Fruit fly (Drosophila melanogaster) whole organism, embryonic: ENCODE measurements around the gene CG11700.

Source experiments
- ATbp ChIP-seq: fragments of 200-800 bp; sonication (Bioruptor generic); optimal IDR thresholded peaks from 2 replicates; lab custom pipeline; 2017; ENCODE audit warnings: missing biosample characterization, mild to moderate bottlenecking, missing genetic modification characterization, missing genetic modification reagents
- B-H2 ChIP-seq: fragments of 200-800 bp; sonication (Bioruptor generic); optimal IDR thresholded peaks from 2 replicates; lab custom pipeline; 2018; ENCODE audit warnings: missing biosample characterization, mild to moderate bottlenecking, missing genetic modification characterization
- BEAF-32 ChIP-seq: fragments of 200-800 bp; sonication (Bioruptor generic); optimal IDR thresholded peaks from 3 replicates; lab custom pipeline; 2017; ENCODE audit warnings: missing biosample characterization, missing genetic modification characterization, mild to moderate bottlenecking, moderate library complexity, missing genetic modification reagents
- CG10366 ChIP-seq: fragments of 200-800 bp; sonication (Bioruptor generic); IDR thresholded peaks from 2 replicates; pipeline ENCODE4 v1.3.6; 2022; ENCODE audit warnings: missing biosample characterization, missing genetic modification characterization
- CG10654 ChIP-seq: fragments of 200-800 bp; sonication (Bioruptor generic); optimal IDR thresholded peaks from 2 replicates; lab custom pipeline; 2016; ENCODE audit warnings: missing biosample characterization, missing genetic modification characterization
- CG11504 ChIP-seq: fragments of 200-800 bp; sonication (Bioruptor generic); optimal IDR thresholded peaks from 3 replicates; lab custom pipeline; 2019; ENCODE audit warnings: missing biosample characterization, mild to moderate bottlenecking, missing genetic modification characterization, moderate library complexity
- CG11723 ChIP-seq: fragments of 200-800 bp; sonication (Bioruptor generic); optimal IDR thresholded peaks from 2 replicates; lab custom pipeline; 2017; ENCODE audit warnings: missing biosample characterization, mild to moderate bottlenecking, missing genetic modification characterization
- CG13624 ChIP-seq: fragments of 200-800 bp; sonication (Bioruptor generic); optimal IDR thresholded peaks from 2 replicates; lab custom pipeline; 2016; ENCODE audit warnings: missing biosample characterization, missing genetic modification characterization
- CG15514 ChIP-seq: fragments of 200-800 bp; sonication (Bioruptor generic); optimal IDR thresholded peaks from 3 replicates; lab custom pipeline; 2017; ENCODE audit warnings: missing biosample characterization, missing genetic modification characterization, mild to moderate bottlenecking, moderate library complexity, missing genetic modification reagents
- CG17829 ChIP-seq: fragments of 200-800 bp; optimal IDR thresholded peaks from 2 replicates; lab custom pipeline; 2019; ENCODE audit warnings: missing biosample characterization, mild to moderate bottlenecking, missing genetic modification characterization, moderate library complexity
- CG34224 ChIP-seq: fragments of 200-800 bp; sonication (Bioruptor generic); IDR thresholded peaks from 3 replicates; pipeline ENCODE4 v1.3.6; 2022; ENCODE audit warnings: missing biosample characterization, missing genetic modification characterization; ENCODE audit not compliant: partially characterized antibody
- CG4282 ChIP-seq: fragments of 200-800 bp; sonication (Bioruptor generic); optimal IDR thresholded peaks from 2 replicates; lab custom pipeline; 2016; ENCODE audit warnings: missing biosample characterization, missing genetic modification characterization
- CG5245 ChIP-seq: fragments of 200-800 bp; sonication (Bioruptor generic); optimal IDR thresholded peaks from 3 replicates; lab custom pipeline; 2016; ENCODE audit warnings: missing biosample characterization, missing genetic modification characterization
- CG6175 ChIP-seq: fragments of 200-800 bp; sonication (Bioruptor generic); IDR thresholded peaks from 3 replicates; pipeline ENCODE4 v1.3.6; 2022; ENCODE audit warnings: missing biosample characterization, missing genetic modification characterization
- CG6654 ChIP-seq: fragments of 200-800 bp; sonication (Bioruptor generic); optimal IDR thresholded peaks from 2 replicates; lab custom pipeline; 2017; ENCODE audit warnings: missing biosample characterization, mild to moderate bottlenecking, missing genetic modification characterization
- CG9876 ChIP-seq: fragments of 200-800 bp; sonication (Bioruptor generic); optimal IDR thresholded peaks from 2 replicates; lab custom pipeline; 2016; ENCODE audit warnings: missing biosample characterization, missing genetic modification characterization
- Camta ChIP-seq: fragments of 200-800 bp; sonication (Bioruptor generic); optimal IDR thresholded peaks from 2 replicates; lab custom pipeline; 2016; ENCODE audit warnings: missing biosample characterization, missing genetic modification characterization
- Dad ChIP-seq: fragments of 200-800 bp; sonication (Bioruptor generic); optimal IDR thresholded peaks from 3 replicates; lab custom pipeline; 2016; ENCODE audit warnings: missing biosample characterization, missing genetic modification characterization
- Dbx ChIP-seq: fragments of 200-800 bp; sonication (Bioruptor generic); IDR thresholded peaks from 3 replicates; pipeline ENCODE4 v1.3.6; 2022; ENCODE audit warnings: missing biosample characterization, missing genetic modification characterization
- Doc3 ChIP-seq: fragments of 200-800 bp; sonication (Bioruptor generic); IDR thresholded peaks from 3 replicates; pipeline ENCODE4 v1.3.6; 2022; ENCODE audit warnings: missing biosample characterization, missing genetic modification characterization; ENCODE audit not compliant: partially characterized antibody
- Drgx ChIP-seq: fragments of 200-800 bp; sonication (Bioruptor generic); IDR thresholded peaks from 2 replicates; pipeline ENCODE4 v1.3.6; 2022; ENCODE audit warnings: missing biosample characterization, missing genetic modification characterization
- E2f1 ChIP-seq: fragments of 200-800 bp; sonication (Bioruptor generic); IDR thresholded peaks from 2 replicates; pipeline ENCODE4 v1.3.6; 2022; ENCODE audit warnings: missing biosample characterization, missing genetic modification characterization
- H2.0 ChIP-seq: fragments of 200-800 bp; sonication (Bioruptor generic); IDR thresholded peaks from 2 replicates; pipeline ENCODE4 v1.3.6; 2022; ENCODE audit warnings: missing biosample characterization, missing genetic modification characterization
- Hmr ChIP-seq: fragments of 200-800 bp; sonication (Bioruptor generic); optimal IDR thresholded peaks from 3 replicates; lab custom pipeline; 2017; ENCODE audit warnings: mild to moderate bottlenecking, missing biosample characterization, missing genetic modification reagents, missing genetic modification characterization
- Hmx ChIP-seq: fragments of 200-800 bp; sonication (Bioruptor generic); optimal IDR thresholded peaks from 2 replicates; lab custom pipeline; 2016; ENCODE audit warnings: missing biosample characterization, missing genetic modification characterization
- Hsf ChIP-seq: fragments of 200-800 bp; sonication (Bioruptor generic); optimal IDR thresholded peaks from 3 replicates; lab custom pipeline; 2016; ENCODE audit warnings: missing biosample characterization, missing genetic modification characterization
- NFAT ChIP-seq: fragments of 200-800 bp; sonication (Bioruptor generic); IDR thresholded peaks from 2 replicates; pipeline ENCODE4 v1.3.6; 2022; ENCODE audit warnings: missing biosample characterization, missing genetic modification characterization
- NK7.1 ChIP-seq: fragments of 200-800 bp; sonication (Bioruptor generic); optimal IDR thresholded peaks from 3 replicates; lab custom pipeline; 2016; ENCODE audit warnings: missing biosample characterization, missing genetic modification characterization
- Rx ChIP-seq: fragments of 200-800 bp; sonication (Bioruptor generic); IDR thresholded peaks from 2 replicates; pipeline ENCODE4 v1.3.6; 2022; ENCODE audit warnings: missing biosample characterization, missing genetic modification characterization
- Usf ChIP-seq: fragments of 200-800 bp; sonication (Bioruptor generic); optimal IDR thresholded peaks from 2 replicates; lab custom pipeline; 2017; ENCODE audit warnings: missing genotype, missing biosample characterization, missing genetic modification characterization
- amos ChIP-seq: fragments of 200-800 bp; sonication (Bioruptor generic); IDR thresholded peaks from 2 replicates; pipeline ENCODE4 v1.3.6; 2022; ENCODE audit warnings: missing biosample characterization, missing genetic modification characterization; ENCODE audit not compliant: partially characterized antibody
- ato ChIP-seq: fragments of 200-800 bp; sonication (Bioruptor generic); IDR thresholded peaks from 2 replicates; pipeline ENCODE4 v1.3.6; 2022; ENCODE audit warnings: missing biosample characterization, missing genetic modification characterization; ENCODE audit not compliant: partially characterized antibody
- bcd ChIP-seq: fragments of 200-800 bp; sonication (Bioruptor generic); optimal IDR thresholded peaks from 2 replicates; lab custom pipeline; 2017; ENCODE audit warnings: missing biosample characterization, mild to moderate bottlenecking, missing genetic modification characterization
- cad ChIP-seq: fragments of >200 bp; optimal IDR thresholded peaks from 2 replicates; lab custom pipeline; 2017; ENCODE audit warnings: missing biosample characterization, missing genetic modification characterization
- ci ChIP-seq: fragments of 200-800 bp; sonication (Bioruptor generic); IDR thresholded peaks from 3 replicates; pipeline ENCODE4 v1.3.6; 2022; ENCODE audit warnings: missing biosample characterization, missing genetic modification characterization
- eve ChIP-seq, 2 experiments: fragments of >200 bp; optimal IDR thresholded peaks; 2 replicates each; lab custom pipeline; 2017; ENCODE audit warnings: missing biosample characterization in 2 of 2, missing genetic modification characterization in 2 of 2
- knrl ChIP-seq: fragments of 200-800 bp; sonication (Bioruptor generic); IDR thresholded peaks from 3 replicates; pipeline ENCODE4 v1.3.6; 2022; ENCODE audit warnings: missing biosample characterization, missing genetic modification characterization; ENCODE audit not compliant: partially characterized antibody
- mirr ChIP-seq: fragments of 200-800 bp; sonication (Bioruptor generic); optimal IDR thresholded peaks from 3 replicates; lab custom pipeline; 2018; ENCODE audit warnings: missing biosample characterization, mild to moderate bottlenecking, missing genetic modification characterization
- pfk ChIP-seq: fragments of 200-800 bp; sonication (Bioruptor generic); optimal IDR thresholded peaks from 2 replicates; lab custom pipeline; 2018; ENCODE audit warnings: missing biosample characterization, mild to moderate bottlenecking, missing genetic modification characterization, moderate library complexity
- pnt ChIP-seq: fragments of 200-800 bp; sonication (Bioruptor generic); optimal IDR thresholded peaks from 3 replicates; lab custom pipeline; 2016; ENCODE audit warnings: missing biosample characterization, missing genetic modification characterization
- prd ChIP-seq, 3 experiments: fragments of >200 bp in 2 of 3; fragments of 200-800 bp in 1 of 3; sonication (Bioruptor generic) in 1 of 3; optimal IDR thresholded peaks in 2 of 3; IDR thresholded peaks in 1 of 3; 2 replicates in 2 of 3; 3 replicates in 1 of 3; pipeline versions ENCODE4 v1.3.6 to Lab custom; 2017 to 2022; ENCODE audit warnings: missing biosample characterization in 1 of 3, missing genetic modification characterization in 1 of 3
- pros ChIP-seq: fragments of 200-800 bp; sonication (Bioruptor generic); optimal IDR thresholded peaks from 3 replicates; lab custom pipeline; 2019; ENCODE audit warnings: missing biosample characterization, mild to moderate bottlenecking, missing genetic modification characterization, moderate library complexity
- ranshi ChIP-seq: fragments of 200-800 bp; sonication (Bioruptor generic); IDR thresholded peaks from 2 replicates; pipeline ENCODE4 v1.3.6; 2022; ENCODE audit warnings: missing biosample characterization, missing genetic modification characterization
- run ChIP-seq: fragments of 200-800 bp; sonication (Bioruptor generic); optimal IDR thresholded peaks from 3 replicates; lab custom pipeline; 2018; ENCODE audit warnings: missing biosample characterization, mild to moderate bottlenecking, missing genetic modification characterization
- stwl ChIP-seq: fragments of 200-800 bp; sonication (Bioruptor generic); optimal IDR thresholded peaks from 3 replicates; lab custom pipeline; 2018; ENCODE audit warnings: missing biosample characterization, mild to moderate bottlenecking, missing genetic modification characterization, moderate library complexity
- tin ChIP-seq: fragments of 200-800 bp; sonication (Bioruptor generic); optimal IDR thresholded peaks from 3 replicates; lab custom pipeline; 2016; ENCODE audit warnings: missing biosample characterization, missing genetic modification characterization
- toy ChIP-seq: fragments of 200-800 bp; sonication (Bioruptor generic); IDR thresholded peaks from 2 replicates; pipeline ENCODE4 v1.3.6; 2022; ENCODE audit warnings: missing biosample characterization, missing genetic modification characterization
- vvl ChIP-seq: fragments of 200-800 bp; sonication (Bioruptor generic); IDR thresholded peaks from 2 replicates; pipeline ENCODE4 v1.3.6; 2022; ENCODE audit warnings: missing biosample characterization, missing genetic modification characterization
- yki ChIP-seq: fragments of >200 bp; optimal IDR thresholded peaks from 3 replicates; lab custom pipeline; 2018
- zen2 ChIP-seq: fragments of 200-800 bp; sonication (Bioruptor generic); IDR thresholded peaks from 3 replicates; pipeline ENCODE4 v1.3.6; 2022; ENCODE audit warnings: missing biosample characterization, missing genetic modification characterization; ENCODE audit not compliant: partially characterized antibody

Gene CG11700

DNA sequence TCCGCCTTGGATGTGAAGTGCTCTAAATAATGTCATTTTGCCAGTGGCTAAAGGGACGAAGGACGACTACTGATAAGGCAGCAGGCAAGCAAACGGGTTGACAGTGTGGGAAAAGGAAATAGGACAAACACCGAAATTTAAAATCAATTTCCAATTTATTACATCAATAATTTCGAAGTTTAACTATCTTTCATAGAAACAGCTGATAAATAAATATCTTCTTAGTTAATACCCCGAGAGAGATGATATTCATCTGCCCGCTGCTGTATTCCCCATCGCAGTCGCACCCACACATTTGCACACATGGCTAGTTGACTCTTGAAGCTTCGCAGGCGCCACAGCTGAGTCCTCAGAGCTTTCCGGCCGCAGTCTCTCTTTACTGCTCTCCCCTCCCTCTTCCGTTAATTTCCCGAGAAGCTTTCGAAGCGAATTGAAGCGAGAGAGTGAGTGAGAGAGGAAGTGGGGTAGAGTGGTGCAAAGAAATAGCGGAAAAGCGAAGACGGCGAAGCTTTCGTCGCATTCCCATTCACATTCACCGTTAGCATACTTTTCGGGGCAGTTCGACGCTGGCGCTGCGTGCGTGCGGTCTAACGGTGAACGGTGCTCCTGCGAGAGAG lies 33.6 kb upstream of the CG11700 start (continued):
- peak; percentile 34 for TF ChIP-seq CG13624
- TF ChIP-seq Hmr = peak; percentile 85
- TF ChIP-seq cad (GFP tag; lab: Kevin White, UChicago) = no peak
- TF ChIP-seq NK7.1 = no peak
- no peak for TF ChIP-seq Doc3 (GFP tag; lab: Robert Waterston, UW)
- TF ChIP-seq toy (GFP tag; lab: Robert Waterston, UW) = 0 out of 2 replicates have a peak, but pooled peaks have one; percentile 16
- peak; percentile 70 for TF ChIP-seq ranshi (GFP tag; lab: Robert Waterston, UW)
- TF ChIP-seq Camta (GFP tag; lab: Kevin White, UChicago) = no peak
- peak; percentile 58 for TF ChIP-seq E2f1 (GFP tag; lab: Robert Waterston, UW)
- TF ChIP-seq Dbx (GFP tag; lab: Robert Waterston, UW) = peak; percentile 73
- peak; percentile 46 for TF ChIP-seq bcd
- no peak for TF ChIP-seq CG34224 (GFP tag; lab: Robert Waterston, UW)
- TF ChIP-seq stwl (tag; lab: Kevin White, UChicago) = no peak
- TF ChIP-seq Hmx (GFP tag; lab: Kevin White, UChicago) = no peak
- peak; percentile 60 for TF ChIP-seq Hsf (GFP tag; lab: Kevin White, UChicago)
- TF ChIP-seq BEAF-32 (GFP tag; lab: Kevin White, UChicago) = no peak
- TF ChIP-seq CG6175 (GFP tag; lab: Robert Waterston, UW) = peak; percentile 44; the same call in 1 of the 3 replicates
- TF ChIP-seq zen2 (GFP tag; lab: Robert Waterston, UW) = no peak
- TF ChIP-seq CG4282 (GFP tag; lab: Kevin White, UChicago) = no peak
- TF ChIP-seq Usf (GFP tag; lab: Kevin White, UChicago) = no peak
- peak; percentile 51 for TF ChIP-seq ATbp (GFP tag; lab: Kevin White, UChicago)
- TF ChIP-seq Dad = no peak
- peak; percentile 83 for TF ChIP-seq vvl (GFP tag; lab: Robert Waterston, UW)
- TF ChIP-seq ci (GFP tag; lab: Robert Waterston, UW) = peak; percentile 79
- TF ChIP-seq tin = peak; percentile 42
- TF ChIP-seq CG9876 (GFP tag; lab: Kevin White, UChicago) = no peak
- peak; percentile 55 for TF ChIP-seq CG15514 (GFP tag; lab: Kevin White, UChicago)
- no peak for TF ChIP-seq pros
- no peak for TF ChIP-seq CG6654 (GFP tag; lab: Kevin White, UChicago)
- TF ChIP-seq amos = no peak
- TF ChIP-seq CG10654 (GFP tag; lab: Kevin White, UChicago) = peak; percentile 13
- TF ChIP-seq H2.0 (GFP tag; lab: Robert Waterston, UW) = peak; percentile 33; the same call in 1 of the 2 replicates
- peak; percentile 60 for TF ChIP-seq CG10366 (GFP tag; lab: Robert Waterston, UW)
- TF ChIP-seq CG17829 (tag; lab: Kevin White, UChicago) = no peak
- TF ChIP-seq CG11723 (GFP tag; lab: Kevin White, UChicago) = no peak
- TF ChIP-seq B-H2 = peak; percentile 33
- peak; percentile 49 for TF ChIP-seq Rx (GFP tag; lab: Robert Waterston, UW)
- TF ChIP-seq prd (optimal IDR thresholded peaks at IDR 0.05; lab: Kevin White, UChicago) = no peak
- peak; percentile 75 for TF ChIP-seq prd (GFP tag; IDR thresholded peaks at IDR 0.05; lab: Robert Waterston, UW)
- peak; percentile 66; the same call in 1 of the 2 replicates for TF ChIP-seq NFAT (GFP tag; lab: Robert Waterston, UW)
- no peak for TF ChIP-seq CG5245 (GFP tag; lab: Kevin White, UChicago)
- no peak for TF ChIP-seq ato (GFP tag; lab: Robert Waterston, UW)
- no peak for TF ChIP-seq knrl (GFP tag; lab: Robert Waterston, UW)
- no peak for TF ChIP-seq eve (GFP tag; optimal IDR thresholded peaks at IDR 0.05; lab: Kevin White, UChicago)
- no peak for TF ChIP-seq run (tag; lab: Kevin White, UChicago)
- peak; percentile 42; the same call in 1 of the 2 replicates for TF ChIP-seq Drgx (GFP tag; lab: Robert Waterston, UW)
- TF ChIP-seq pfk (GFP tag; lab: Kevin White, UChicago) = no peak
- no peak for TF ChIP-seq pnt (GFP tag; lab: Kevin White, UChicago)
- no peak for TF ChIP-seq yki
- TF ChIP-seq CG11504 (tag; lab: Kevin White, UChicago) = peak; percentile 73
- TF ChIP-seq mirr (GFP tag; lab: Kevin White, UChicago) = peak; percentile 39
